Worm (Caenorhabditis elegans) whole organism, late embryonic: Measurements from ENCODE around the gene K02A6.1.

Experiments used
- C08G9.2 ChIP-seq: sonication (generic microtip); optimal IDR thresholded peaks from 2 replicates; lab custom pipeline; 2016; ENCODE audit warnings: mild to moderate bottlenecking, missing genetic modification characterization, moderate library complexity, missing compliant biosample characterization
- K02D7.2 ChIP-seq: sonication (generic microtip); optimal IDR thresholded peaks from 2 replicates; lab custom pipeline; 2017; ENCODE audit warnings: mild to moderate bottlenecking, missing genetic modification characterization, missing compliant biosample characterization
- ama-1 ChIP-seq: fragments of 150-350 bp; optimal IDR thresholded peaks from 2 replicates; lab custom pipeline; 2014
- ceh-6 ChIP-seq: fragments of 200-800 bp; sonication (Bioruptor generic); optimal IDR thresholded peaks from 2 replicates; lab custom pipeline; 2018; ENCODE audit warnings: mild to moderate bottlenecking, missing genetic modification characterization, missing compliant biosample characterization
- dmd-4 ChIP-seq: sonication (generic microtip); optimal IDR thresholded peaks from 2 replicates; lab custom pipeline; 2016; ENCODE audit warnings: borderline replicate concordance, missing genetic modification characterization, missing compliant biosample characterization
- dve-1 ChIP-seq: sonication (generic microtip); optimal IDR thresholded peaks from 2 replicates; lab custom pipeline; 2017; ENCODE audit warnings: antibody characterized with exemption, mild to moderate bottlenecking, missing genetic modification characterization, missing compliant biosample characterization
- fkh-6 ChIP-seq: sonication (generic microtip); optimal IDR thresholded peaks from 2 replicates; lab custom pipeline; 2016; ENCODE audit warnings: missing genetic modification characterization, missing compliant biosample characterization
- lim-6 ChIP-seq: sonication (generic microtip); optimal IDR thresholded peaks from 2 replicates; lab custom pipeline; 2016; ENCODE audit warnings: missing genetic modification characterization, missing compliant biosample characterization
- lin-11 ChIP-seq: fragments of 200-800 bp; sonication (Bioruptor generic); optimal IDR thresholded peaks from 2 replicates; lab custom pipeline; 2018; ENCODE audit warnings: mild to moderate bottlenecking, missing genetic modification characterization, missing compliant biosample characterization
- nhr-11 ChIP-seq: fragments of 150-350 bp; optimal IDR thresholded peaks from 2 replicates; lab custom pipeline; 2014; ENCODE audit warnings: missing biosample characterization, missing genetic modification characterization
- pax-1 ChIP-seq: fragments of 150-350 bp; optimal IDR thresholded peaks from 2 replicates; lab custom pipeline; 2014; ENCODE audit warnings: missing biosample characterization, missing genetic modification characterization
- rnt-1 ChIP-seq: sonication (generic microtip); optimal IDR thresholded peaks from 2 replicates; lab custom pipeline; 2016; ENCODE audit warnings: missing genetic modification characterization, missing compliant biosample characterization
- sox-2 ChIP-seq: fragments of 200-800 bp; sonication (Bioruptor generic); IDR thresholded peaks from 2 replicates; pipeline ENCODE4 v1.3.6; 2022; ENCODE audit warnings: missing genetic modification reagents, missing genetic modification characterization, missing compliant biosample characterization
- syd-9 ChIP-seq: sonication (generic microtip); optimal IDR thresholded peaks from 2 replicates; lab custom pipeline; 2016; ENCODE audit warnings: mild to moderate bottlenecking, missing genetic modification characterization, moderate library complexity, missing compliant biosample characterization

ce11 chrX:8268083-8268482 lies 48.6 kb downstream of the K02A6.1 start:
- no peak for TF ChIP-seq dmd-4
- TF ChIP-seq syd-9 (tag; lab: Kevin White, UChicago): no peak
- TF ChIP-seq C08G9.2: no peak
- TF ChIP-seq nhr-11 (tag; lab: Kevin White, UChicago): no peak
- no peak for TF ChIP-seq ama-1 (lab: Kevin White, UChicago)
- TF ChIP-seq sox-2: no peak
- TF ChIP-seq pax-1 (tag; lab: Kevin White, UChicago): no peak
- TF ChIP-seq rnt-1 (tag; lab: Kevin White, UChicago): no peak
- TF ChIP-seq lin-11 (tag; lab: Kevin White, UChicago): no peak
- no peak for TF ChIP-seq dve-1
- TF ChIP-seq K02D7.2 (tag; lab: Kevin White, UChicago): no peak
- TF ChIP-seq ceh-6 (GFP tag; lab: Kevin White, UChicago): no peak
- no peak for TF ChIP-seq fkh-6
- no peak for TF ChIP-seq lim-6 (tag; lab: Kevin White, UChicago)
